Fruit fly (Drosophila melanogaster) whole organism, embryonic: ENCODE measurements around the gene CG31076.

Experiments
- CG12236 ChIP-seq: fragments of 200-800 bp; sonication (Bioruptor generic); optimal IDR thresholded peaks from 2 replicates; lab custom pipeline; 2016; ENCODE audit warnings: missing biosample characterization, missing genetic modification characterization
- CG12299 ChIP-seq: fragments of 200-800 bp; sonication (Bioruptor generic); optimal IDR thresholded peaks from 2 replicates; lab custom pipeline; 2018; ENCODE audit warnings: missing biosample characterization, mild to moderate bottlenecking, missing genetic modification characterization
- CG12744 ChIP-seq: fragments of 200-800 bp; sonication (Bioruptor generic); optimal IDR thresholded peaks from 2 replicates; lab custom pipeline; 2016; ENCODE audit warnings: missing biosample characterization, missing genetic modification characterization
- CG12942 ChIP-seq: fragments of 200-800 bp; sonication (Bioruptor generic); optimal IDR thresholded peaks from 3 replicates; lab custom pipeline; 2016; ENCODE audit warnings: missing biosample characterization, missing genetic modification characterization
- CG14965 ChIP-seq: fragments of 200-800 bp; sonication (Bioruptor generic); optimal IDR thresholded peaks from 2 replicates; lab custom pipeline; 2016; ENCODE audit warnings: missing biosample characterization, missing genetic modification characterization, borderline replicate concordance
- CG1529 ChIP-seq: fragments of 200-800 bp; sonication (Bioruptor generic); optimal IDR thresholded peaks from 3 replicates; lab custom pipeline; 2018; ENCODE audit warnings: missing biosample characterization, missing genetic modification characterization
- CG17568 ChIP-seq: fragments of 200-800 bp; sonication (Bioruptor generic); optimal IDR thresholded peaks from 2 replicates; lab custom pipeline; 2018; ENCODE audit warnings: missing biosample characterization, mild to moderate bottlenecking, missing genetic modification characterization, moderate library complexity
- CG18011 ChIP-seq: fragments of 200-800 bp; sonication (Bioruptor generic); optimal IDR thresholded peaks from 2 replicates; lab custom pipeline; 2017; ENCODE audit warnings: missing biosample characterization, missing genetic modification characterization, mild to moderate bottlenecking, moderate library complexity, missing genotype
- CG2116 ChIP-seq: fragments of 200-800 bp; sonication (Bioruptor generic); optimal IDR thresholded peaks from 3 replicates; lab custom pipeline; 2018; ENCODE audit warnings: missing biosample characterization, mild to moderate bottlenecking, missing genetic modification characterization
- CG2120 ChIP-seq: fragments of 200-800 bp; sonication (Bioruptor generic); optimal IDR thresholded peaks from 3 replicates; lab custom pipeline; 2016; ENCODE audit warnings: missing biosample characterization, missing genetic modification characterization
- CG31224 ChIP-seq: fragments of 200-800 bp; sonication (Bioruptor generic); IDR thresholded peaks from 2 replicates; pipeline ENCODE4 v1.3.6; 2022; ENCODE audit warnings: missing biosample characterization, missing genetic modification characterization
- CG33213 ChIP-seq: fragments of 200-800 bp; sonication (Bioruptor generic); optimal IDR thresholded peaks from 3 replicates; lab custom pipeline; 2016; ENCODE audit warnings: missing biosample characterization, missing genetic modification characterization
- CG6791 ChIP-seq: fragments of 200-800 bp; sonication (Bioruptor generic); IDR thresholded peaks from 3 replicates; pipeline ENCODE4 v1.3.6; 2022; ENCODE audit warnings: missing biosample characterization, missing genetic modification characterization; ENCODE audit not compliant: partially characterized antibody
- CG7357 ChIP-seq: fragments of 200-800 bp; sonication (Bioruptor generic); IDR thresholded peaks from 3 replicates; pipeline ENCODE4 v1.3.6; 2022; ENCODE audit warnings: missing biosample characterization, missing genetic modification characterization
- CG7372 ChIP-seq: fragments of 200-800 bp; sonication (Bioruptor generic); IDR thresholded peaks from 2 replicates; pipeline ENCODE4 v1.3.6; 2022; ENCODE audit warnings: missing biosample characterization, missing genetic modification characterization
- CG8388 ChIP-seq: fragments of 200-800 bp; sonication (Bioruptor generic); optimal IDR thresholded peaks from 2 replicates; lab custom pipeline; 2019; ENCODE audit warnings: missing biosample characterization, mild to moderate bottlenecking, missing genetic modification characterization, moderate library complexity
- CG8478 ChIP-seq: fragments of >200 bp; optimal IDR thresholded peaks from 2 replicates; lab custom pipeline; 2018
- CG9817 ChIP-seq: fragments of 200-800 bp; sonication (Bioruptor generic); optimal IDR thresholded peaks from 2 replicates; lab custom pipeline; 2018; ENCODE audit warnings: missing biosample characterization, mild to moderate bottlenecking, missing genetic modification characterization, moderate library complexity
- CG9932 ChIP-seq: fragments of 200-800 bp; sonication (Bioruptor generic); IDR thresholded peaks from 2 replicates; pipeline ENCODE4 v1.3.6; 2022; ENCODE audit warnings: missing biosample characterization, missing genetic modification characterization
- CrebB ChIP-seq: fragments of 200-800 bp; sonication (Bioruptor generic); optimal IDR thresholded peaks from 3 replicates; lab custom pipeline; 2018; ENCODE audit warnings: missing biosample characterization, mild to moderate bottlenecking, missing genetic modification characterization
- E2f1 ChIP-seq: fragments of 200-800 bp; sonication (Bioruptor generic); IDR thresholded peaks from 2 replicates; pipeline ENCODE4 v1.3.6; 2022; ENCODE audit warnings: missing biosample characterization, missing genetic modification characterization
- Ets97D ChIP-seq: fragments of 200-800 bp; sonication (Bioruptor generic); optimal IDR thresholded peaks from 3 replicates; lab custom pipeline; 2016; ENCODE audit warnings: missing biosample characterization, missing genetic modification characterization
- Lim3 ChIP-seq: fragments of 200-800 bp; sonication (Bioruptor generic); IDR thresholded peaks from 2 replicates; pipeline ENCODE4 v1.3.6; 2022; ENCODE audit warnings: missing biosample characterization, missing genetic modification characterization
- Lpt ChIP-seq: fragments of >200 bp; optimal IDR thresholded peaks from 2 replicates; lab custom pipeline; 2018; ENCODE audit warnings: missing biosample characterization, missing genetic modification characterization
- Med ChIP-seq: fragments of 200-800 bp; sonication (Bioruptor generic); peaks from one replicate; lab custom pipeline; 2016; ENCODE audit warnings: missing biosample characterization, missing genetic modification characterization, mild to moderate bottlenecking, inconsistent platforms, moderate library complexity
- NFAT ChIP-seq: fragments of 200-800 bp; sonication (Bioruptor generic); IDR thresholded peaks from 2 replicates; pipeline ENCODE4 v1.3.6; 2022; ENCODE audit warnings: missing biosample characterization, missing genetic modification characterization
- Optix ChIP-seq: fragments of 200-800 bp; sonication (Bioruptor generic); IDR thresholded peaks from 3 replicates; pipeline ENCODE4 v1.3.6; 2022; ENCODE audit warnings: missing biosample characterization, missing genetic modification characterization
- Poxn ChIP-seq: fragments of 200-800 bp; sonication (Bioruptor generic); IDR thresholded peaks from 2 replicates; pipeline ENCODE4 v1.3.6; 2022; ENCODE audit warnings: missing biosample characterization, missing genetic modification characterization
- Ptx1 ChIP-seq: fragments of 200-800 bp; sonication (Bioruptor generic); IDR thresholded peaks from 2 replicates; pipeline ENCODE4 v1.3.6; 2022; ENCODE audit warnings: missing biosample characterization, missing genetic modification characterization
- Scr ChIP-seq: fragments of 200-800 bp; sonication (Bioruptor generic); IDR thresholded peaks from 2 replicates; pipeline ENCODE4 v1.3.6; 2022; ENCODE audit warnings: missing biosample characterization, missing genetic modification characterization; ENCODE audit not compliant: partially characterized antibody
- TFAM ChIP-seq: fragments of 200-800 bp; sonication (Bioruptor generic); optimal IDR thresholded peaks from 2 replicates; lab custom pipeline; 2017; ENCODE audit warnings: missing biosample characterization, missing genetic modification characterization, inconsistent platforms
- ab ChIP-seq: fragments of 200-800 bp; sonication (Bioruptor generic); optimal IDR thresholded peaks from 2 replicates; lab custom pipeline; 2016; ENCODE audit warnings: missing biosample characterization, missing genetic modification characterization
- ac ChIP-seq: fragments of 200-800 bp; sonication (Bioruptor generic); optimal IDR thresholded peaks from 3 replicates; lab custom pipeline; 2017; ENCODE audit warnings: missing biosample characterization, mild to moderate bottlenecking, missing genetic modification characterization
- amos ChIP-seq: fragments of 200-800 bp; sonication (Bioruptor generic); IDR thresholded peaks from 2 replicates; pipeline ENCODE4 v1.3.6; 2022; ENCODE audit warnings: missing biosample characterization, missing genetic modification characterization; ENCODE audit not compliant: partially characterized antibody
- aop ChIP-seq: fragments of 200-800 bp; sonication (Bioruptor generic); IDR thresholded peaks from 2 replicates; pipeline ENCODE4 v1.3.6; 2022; ENCODE audit warnings: missing biosample characterization, missing genetic modification characterization
- bbx ChIP-seq: fragments of 200-800 bp; sonication (Bioruptor generic); IDR thresholded peaks from 2 replicates; pipeline ENCODE4 v1.3.6; 2022; ENCODE audit warnings: missing biosample characterization, missing genetic modification characterization; ENCODE audit not compliant: partially characterized antibody
- cas ChIP-seq: fragments of 200-800 bp; sonication (Bioruptor generic); IDR thresholded peaks from 2 replicates; pipeline ENCODE4 v1.3.6; 2022; ENCODE audit warnings: missing biosample characterization, missing genetic modification characterization
- danr ChIP-seq: fragments of 200-800 bp; sonication (Bioruptor generic); IDR thresholded peaks from 2 replicates; pipeline ENCODE4 v1.3.6; 2022; ENCODE audit warnings: missing biosample characterization, missing genetic modification characterization
- dati ChIP-seq: fragments of 200-800 bp; sonication (Bioruptor generic); IDR thresholded peaks from 2 replicates; pipeline ENCODE4 v1.3.6; 2022; ENCODE audit warnings: missing biosample characterization, missing genetic modification characterization
- dm ChIP-seq: fragments of 200-800 bp; sonication (Bioruptor generic); optimal IDR thresholded peaks from 3 replicates; lab custom pipeline; 2016; ENCODE audit warnings: missing biosample characterization, missing genetic modification characterization
- h ChIP-seq: fragments of >200 bp; optimal IDR thresholded peaks from 2 replicates; lab custom pipeline; 2017
- lab ChIP-seq: fragments of 200-800 bp; sonication (Bioruptor generic); optimal IDR thresholded peaks from 3 replicates; lab custom pipeline; 2017; ENCODE audit warnings: missing biosample characterization, missing genetic modification characterization, mild to moderate bottlenecking, moderate library complexity, missing genetic modification reagents
- lilli ChIP-seq: fragments of 200-800 bp; sonication (Bioruptor generic); optimal IDR thresholded peaks from 3 replicates; lab custom pipeline; 2016; ENCODE audit warnings: missing biosample characterization, missing genetic modification characterization
- nerfin-2 ChIP-seq: fragments of 200-800 bp; sonication (Bioruptor generic); IDR thresholded peaks from 2 replicates; pipeline ENCODE4 v1.3.6; 2022; ENCODE audit warnings: missing biosample characterization, missing genetic modification characterization; ENCODE audit not compliant: partially characterized antibody
- org-1 ChIP-seq: fragments of 200-800 bp; sonication (Bioruptor generic); optimal IDR thresholded peaks from 2 replicates; lab custom pipeline; 2017; ENCODE audit warnings: missing biosample characterization, missing genetic modification characterization
- pfk ChIP-seq: fragments of 200-800 bp; sonication (Bioruptor generic); optimal IDR thresholded peaks from 2 replicates; lab custom pipeline; 2018; ENCODE audit warnings: missing biosample characterization, mild to moderate bottlenecking, missing genetic modification characterization, moderate library complexity
- sens ChIP-seq: fragments of 200-800 bp; sonication (Bioruptor generic); peaks from one replicate; lab custom pipeline; 2016; ENCODE audit warnings: missing biosample characterization, missing genetic modification characterization
- shn ChIP-seq: fragments of 200-800 bp; sonication (Bioruptor generic); optimal IDR thresholded peaks from 3 replicates; lab custom pipeline; 2016; ENCODE audit warnings: missing biosample characterization, missing genetic modification characterization
- sima ChIP-seq: fragments of 200-800 bp; sonication (Bioruptor generic); optimal IDR thresholded peaks from 2 replicates; lab custom pipeline; 2016; ENCODE audit warnings: missing biosample characterization, missing genetic modification characterization
- stwl ChIP-seq: fragments of 200-800 bp; sonication (Bioruptor generic); optimal IDR thresholded peaks from 3 replicates; lab custom pipeline; 2018; ENCODE audit warnings: missing biosample characterization, mild to moderate bottlenecking, missing genetic modification characterization, moderate library complexity
- tx ChIP-seq: fragments of 200-800 bp; sonication (Bioruptor generic); optimal IDR thresholded peaks from 2 replicates; lab custom pipeline; 2016; ENCODE audit warnings: missing biosample characterization, missing genetic modification characterization
- wor ChIP-seq: fragments of 200-800 bp; sonication (Bioruptor generic); IDR thresholded peaks from 2 replicates; pipeline ENCODE4 v1.3.6; 2022; ENCODE audit warnings: missing biosample characterization, missing genetic modification characterization
- zfh2 ChIP-seq: fragments of 200-800 bp; sonication (Bioruptor generic); optimal IDR thresholded peaks from 2 replicates; lab custom pipeline; 2016; ENCODE audit warnings: missing biosample characterization, missing genetic modification characterization

CG31076 gene

dm6 chr3R:26963747-26964174 is 25.9 kb downstream of the CG31076 start (continued):
- TF ChIP-seq wor (no peak), sens (GFP tag; lab: Kevin White, UChicago) (peak; percentile 78), zfh2 (no peak), NFAT (GFP tag; lab: Robert Waterston, UW) (peak; percentile 42; the same call in 1 of the 2 replicates), CG12299 (tag; lab: Kevin White, UChicago) (peak; percentile 34), lab (peak; percentile 90), Scr (no peak), shn (GFP tag; lab: Kevin White, UChicago) (no peak), CG17568 (GFP tag; lab: Kevin White, UChicago) (no peak), CG8388 (GFP tag; lab: Kevin White, UChicago) (peak; percentile 31), CG7372 (GFP tag; lab: Robert Waterston, UW) (no peak), CG12942 (GFP tag; lab: Kevin White, UChicago) (no peak), Ets97D (GFP tag; lab: Kevin White, UChicago) (peak; percentile 55), CG12236 (GFP tag; lab: Kevin White, UChicago) (no peak), org-1 (GFP tag; lab: Kevin White, UChicago) (peak; percentile 50), E2f1 (GFP tag; lab: Robert Waterston, UW) (peak; percentile 30; the same call in 1 of the 2 replicates), CG18011 (GFP tag; lab: Kevin White, UChicago) (peak; percentile 49), Poxn (GFP tag; lab: Robert Waterston, UW) (no peak), Optix (GFP tag; lab: Robert Waterston, UW) (no peak), Ptx1 (GFP tag; lab: Robert Waterston, UW) (peak; percentile 45; the same call in 1 of the 2 replicates), CG7357 (GFP tag; lab: Robert Waterston, UW) (peak; percentile 58; the same call in 1 of the 3 replicates), CG31224 (peak; percentile 26; the same call in 1 of the 2 replicates), CG2120 (GFP tag; lab: Kevin White, UChicago) (peak; percentile 67), ac (no peak), CG14965 (GFP tag; lab: Kevin White, UChicago) (peak; percentile 27), h (lab: Kevin White, UChicago) (no peak), sima (GFP tag; lab: Kevin White, UChicago) (peak; percentile 66), lilli (GFP tag; lab: Kevin White, UChicago) (peak; percentile 55), CG9817 (no peak), CG2116 (no peak), tx (GFP tag; lab: Kevin White, UChicago) (peak; percentile 3), Lim3 (GFP tag; lab: Robert Waterston, UW) (no peak), cas (GFP tag; lab: Robert Waterston, UW) (no peak), CG8478 (no peak), CG12744 (no peak), danr (GFP tag; lab: Robert Waterston, UW) (peak; percentile 63), dati (no peak; the same call in 1 of the 2 replicates), Lpt (GFP tag; lab: Kevin White, UChicago) (no peak), amos (GFP tag; lab: Robert Waterston, UW) (no peak), dm (no peak), pfk (no peak), aop (GFP tag; lab: Robert Waterston, UW) (no peak), ab (GFP tag; lab: Kevin White, UChicago) (no peak), CrebB (tag; lab: Kevin White, UChicago) (no peak), nerfin-2 (no peak), bbx (GFP tag; lab: Robert Waterston, UW) (no peak), Med (GFP tag; lab: Kevin White, UChicago) (peak; percentile 97), stwl (tag; lab: Kevin White, UChicago) (peak; percentile 32), CG1529 (peak; percentile 14), CG9932 (GFP tag; lab: Robert Waterston, UW) (peak; percentile 18), CG33213 (GFP tag; lab: Kevin White, UChicago) (peak; percentile 81), TFAM (GFP tag; lab: Kevin White, UChicago) (peak; percentile 24), CG6791 (no peak)
